Worm (Caenorhabditis elegans): ENCODE measurements around the gene fipr-16.

DNA sequence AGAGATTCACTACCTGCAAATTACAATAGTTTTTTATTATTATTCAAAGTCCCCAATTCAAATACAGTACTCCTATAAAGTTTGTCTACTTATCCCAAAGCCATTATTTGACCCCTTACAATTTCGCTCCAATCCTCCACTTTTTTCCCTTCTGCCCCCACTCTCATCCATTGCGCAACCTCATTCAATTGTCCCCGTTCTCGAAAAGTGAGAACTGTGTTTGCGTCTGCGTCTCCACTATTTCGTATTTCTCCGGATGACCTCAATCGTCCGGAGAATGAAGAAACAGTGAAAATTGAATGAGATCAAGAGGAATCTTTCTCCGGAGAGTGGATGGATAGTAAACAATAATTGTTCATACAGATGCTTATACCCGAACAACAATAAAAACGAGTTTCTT is 5.9 kb upstream of the fipr-16 start:
- no peak for TF ChIP-seq pax-3 (tag; optimal IDR thresholded peaks at IDR 0.05)
- TF ChIP-seq nhr-11 (tag; optimal IDR thresholded peaks at IDR 0.05), result no peak
- no peak for TF ChIP-seq ztf-11 (tag; optimal IDR thresholded peaks at IDR 0.05)
- no peak for TF ChIP-seq mdl-1 (tag; optimal IDR thresholded peaks at IDR 0.05)
- no peak for TF ChIP-seq lin-39 (tag; optimal IDR thresholded peaks at IDR 0.05)
- TF ChIP-seq egl-27 (tag; optimal IDR thresholded peaks at IDR 0.05), result no peak
